Fruit fly (Drosophila melanogaster) whole organism, embryonic: ENCODE data around the gene Gli.
A peak's percentile ranks its signal among the peaks of the same experiment; 100 is the strongest.

Experiments
- Atf-2 ChIP-seq: fragments of 200-800 bp; sonication (Bioruptor generic); optimal IDR thresholded peaks from 2 replicates; lab custom pipeline; 2016; ENCODE audit warnings: missing biosample characterization, missing genetic modification characterization
- CG1024 ChIP-seq: fragments of 200-800 bp; sonication (Bioruptor generic); IDR thresholded peaks from 2 replicates; pipeline ENCODE4 v1.3.6; 2022; ENCODE audit warnings: missing biosample characterization, missing genetic modification characterization
- CG10565 ChIP-seq: fragments of 200-800 bp; sonication (Bioruptor generic); optimal IDR thresholded peaks from 3 replicates; lab custom pipeline; 2016; ENCODE audit warnings: missing biosample characterization, mild to moderate bottlenecking, missing genetic modification characterization
- CG12659 ChIP-seq: fragments of 200-800 bp; sonication (Bioruptor generic); optimal IDR thresholded peaks from 3 replicates; lab custom pipeline; 2017; ENCODE audit warnings: mild to moderate bottlenecking, missing biosample characterization, missing genetic modification reagents, missing genetic modification characterization
- CG13123 ChIP-seq: fragments of 200-800 bp; sonication (Bioruptor generic); optimal IDR thresholded peaks from 2 replicates; lab custom pipeline; 2016; ENCODE audit warnings: missing biosample characterization, missing genetic modification characterization
- CG13424 ChIP-seq: fragments of 200-800 bp; sonication (Bioruptor generic); optimal IDR thresholded peaks from 2 replicates; lab custom pipeline; 2019; ENCODE audit warnings: missing biosample characterization, mild to moderate bottlenecking, missing genetic modification characterization, moderate library complexity
- CG15696 ChIP-seq: fragments of 200-800 bp; sonication (Bioruptor generic); optimal IDR thresholded peaks from 2 replicates; lab custom pipeline; 2019; ENCODE audit warnings: missing biosample characterization, mild to moderate bottlenecking, missing genetic modification characterization, moderate library complexity
- CG18011 ChIP-seq: fragments of 200-800 bp; sonication (Bioruptor generic); optimal IDR thresholded peaks from 2 replicates; lab custom pipeline; 2017; ENCODE audit warnings: missing biosample characterization, missing genetic modification characterization, mild to moderate bottlenecking, moderate library complexity, missing genotype
- CG18476 ChIP-seq: fragments of 200-800 bp; sonication (Bioruptor generic); optimal IDR thresholded peaks from 2 replicates; lab custom pipeline; 2016; ENCODE audit warnings: missing biosample characterization, mild to moderate bottlenecking, missing genetic modification characterization
- CG30431 ChIP-seq: fragments of 200-800 bp; sonication (Bioruptor generic); optimal IDR thresholded peaks from 2 replicates; lab custom pipeline; 2017; ENCODE audit warnings: missing biosample characterization, missing genetic modification characterization
- CG32772 ChIP-seq: fragments of 200-800 bp; sonication (Bioruptor generic); IDR thresholded peaks from 2 replicates; pipeline ENCODE4 v1.3.6; 2022; ENCODE audit warnings: missing biosample characterization, missing genetic modification characterization
- CG5245 ChIP-seq: fragments of 200-800 bp; sonication (Bioruptor generic); optimal IDR thresholded peaks from 3 replicates; lab custom pipeline; 2016; ENCODE audit warnings: missing biosample characterization, missing genetic modification characterization
- CG6254 ChIP-seq: fragments of 200-800 bp; sonication (Bioruptor generic); optimal IDR thresholded peaks from 3 replicates; lab custom pipeline; 2017; ENCODE audit warnings: mild to moderate bottlenecking, missing biosample characterization, missing genetic modification reagents, missing genetic modification characterization
- CG6813 ChIP-seq: fragments of 200-800 bp; sonication (Bioruptor generic); optimal IDR thresholded peaks from 2 replicates; lab custom pipeline; 2017; ENCODE audit warnings: missing biosample characterization, missing genetic modification characterization, mild to moderate bottlenecking, moderate library complexity, missing genetic modification reagents
- CG7786 ChIP-seq: fragments of 200-800 bp; sonication (Bioruptor generic); optimal IDR thresholded peaks from 2 replicates; lab custom pipeline; 2016; ENCODE audit warnings: missing biosample characterization, missing genetic modification characterization
- CG8359 ChIP-seq: fragments of 200-800 bp; sonication (Bioruptor generic); optimal IDR thresholded peaks from 2 replicates; lab custom pipeline; 2017; ENCODE audit warnings: missing biosample characterization, mild to moderate bottlenecking, missing genetic modification characterization, borderline replicate concordance
- CG8765 ChIP-seq: fragments of 200-800 bp; sonication (Bioruptor generic); IDR thresholded peaks from 2 replicates; pipeline ENCODE4 v1.3.6; 2022; ENCODE audit warnings: missing biosample characterization, missing genetic modification characterization
- Camta ChIP-seq: fragments of 200-800 bp; sonication (Bioruptor generic); optimal IDR thresholded peaks from 2 replicates; lab custom pipeline; 2016; ENCODE audit warnings: missing biosample characterization, missing genetic modification characterization
- Fer1 ChIP-seq: fragments of 200-800 bp; sonication (Bioruptor generic); optimal IDR thresholded peaks from 2 replicates; lab custom pipeline; 2017; ENCODE audit warnings: missing biosample characterization, mild to moderate bottlenecking, missing genetic modification characterization
- Gsc ChIP-seq: fragments of 200-800 bp; sonication (Bioruptor generic); IDR thresholded peaks from 2 replicates; pipeline ENCODE4 v1.3.6; 2022; ENCODE audit warnings: missing biosample characterization, missing genetic modification characterization
- Hr78 ChIP-seq, 2 experiments: fragments of 200-800 bp in 1 of 2; fragments of >200 bp in 1 of 2; sonication (Bioruptor generic) in 1 of 2; optimal IDR thresholded peaks; 2 replicates each; lab custom pipeline; 2017 to 2019; ENCODE audit warnings: missing biosample characterization in 2 of 2, missing genetic modification characterization in 2 of 2, mild to moderate bottlenecking in 1 of 2, moderate library complexity in 1 of 2
- Hsf ChIP-seq: fragments of 200-800 bp; sonication (Bioruptor generic); optimal IDR thresholded peaks from 3 replicates; lab custom pipeline; 2016; ENCODE audit warnings: missing biosample characterization, missing genetic modification characterization
- Med ChIP-seq: fragments of 200-800 bp; sonication (Bioruptor generic); peaks from one replicate; lab custom pipeline; 2016; ENCODE audit warnings: missing biosample characterization, missing genetic modification characterization, mild to moderate bottlenecking, inconsistent platforms, moderate library complexity
- Opbp ChIP-seq: fragments of 200-800 bp; sonication (Bioruptor generic); IDR thresholded peaks from 3 replicates; pipeline ENCODE4 v1.3.6; 2022; ENCODE audit warnings: missing biosample characterization, missing genetic modification characterization; ENCODE audit not compliant: partially characterized antibody
- Rfx ChIP-seq: fragments of 200-800 bp; sonication (Bioruptor generic); IDR thresholded peaks from 2 replicates; pipeline ENCODE4 v1.3.6; 2022; ENCODE audit warnings: missing biosample characterization, missing genetic modification characterization
- Rx ChIP-seq: fragments of 200-800 bp; sonication (Bioruptor generic); IDR thresholded peaks from 2 replicates; pipeline ENCODE4 v1.3.6; 2022; ENCODE audit warnings: missing biosample characterization, missing genetic modification characterization
- ab ChIP-seq: fragments of 200-800 bp; sonication (Bioruptor generic); optimal IDR thresholded peaks from 2 replicates; lab custom pipeline; 2016; ENCODE audit warnings: missing biosample characterization, missing genetic modification characterization
- amos ChIP-seq: fragments of 200-800 bp; sonication (Bioruptor generic); IDR thresholded peaks from 2 replicates; pipeline ENCODE4 v1.3.6; 2022; ENCODE audit warnings: missing biosample characterization, missing genetic modification characterization; ENCODE audit not compliant: partially characterized antibody
- bowl ChIP-seq: fragments of 200-800 bp; sonication (Bioruptor generic); IDR thresholded peaks from 2 replicates; pipeline ENCODE4 v1.3.6; 2022; ENCODE audit warnings: missing biosample characterization, missing genetic modification characterization
- caup ChIP-seq: fragments of 200-800 bp; sonication (Bioruptor generic); optimal IDR thresholded peaks from 3 replicates; lab custom pipeline; 2017; ENCODE audit warnings: missing biosample characterization, mild to moderate bottlenecking, missing genetic modification characterization, moderate library complexity; ENCODE audit not compliant: severe bottlenecking
- danr ChIP-seq: fragments of 200-800 bp; sonication (Bioruptor generic); IDR thresholded peaks from 2 replicates; pipeline ENCODE4 v1.3.6; 2022; ENCODE audit warnings: missing biosample characterization, missing genetic modification characterization
- esg ChIP-seq: fragments of 200-800 bp; sonication (Bioruptor generic); conservative IDR thresholded peaks from 2 replicates; pipeline ENCODE4 v1.3.6; 2022; ENCODE audit warnings: missing biosample characterization, missing genetic modification characterization
- jing ChIP-seq: fragments of 200-800 bp; sonication (Bioruptor generic); optimal IDR thresholded peaks from 2 replicates; lab custom pipeline; 2018; ENCODE audit warnings: missing biosample characterization, mild to moderate bottlenecking, missing genetic modification characterization
- knrl ChIP-seq: fragments of 200-800 bp; sonication (Bioruptor generic); IDR thresholded peaks from 3 replicates; pipeline ENCODE4 v1.3.6; 2022; ENCODE audit warnings: missing biosample characterization, missing genetic modification characterization; ENCODE audit not compliant: partially characterized antibody
- lov ChIP-seq, 2 experiments: fragments of 200-800 bp in 1 of 2; fragments of >200 bp in 1 of 2; sonication (Bioruptor generic) in 1 of 2; IDR thresholded peaks in 1 of 2; optimal IDR thresholded peaks in 1 of 2; 2 replicates in 1 of 2; 3 replicates in 1 of 2; pipeline versions ENCODE4 v1.3.6 to Lab custom; 2017 to 2022; ENCODE audit warnings: missing biosample characterization in 1 of 2, missing genetic modification characterization in 1 of 2
- nau ChIP-seq: fragments of 200-800 bp; sonication (Bioruptor generic); optimal IDR thresholded peaks from 3 replicates; lab custom pipeline; 2017; ENCODE audit warnings: missing biosample characterization, mild to moderate bottlenecking, missing genetic modification characterization, missing genetic modification reagents
- otp ChIP-seq: fragments of 200-800 bp; sonication (Bioruptor generic); IDR thresholded peaks from 3 replicates; pipeline ENCODE4, ENCODE4 v1.3.6; 2022; ENCODE audit warnings: missing biosample characterization, missing genetic modification characterization
- pum ChIP-seq: fragments of 200-800 bp; sonication (Bioruptor generic); optimal IDR thresholded peaks from 2 replicates; lab custom pipeline; 2016; ENCODE audit warnings: missing biosample characterization, missing genetic modification characterization
- schlank ChIP-seq: fragments of 200-800 bp; sonication (Bioruptor generic); optimal IDR thresholded peaks from 2 replicates; lab custom pipeline; 2018; ENCODE audit warnings: missing biosample characterization, mild to moderate bottlenecking, missing genetic modification characterization
- sisA ChIP-seq: fragments of 200-800 bp; sonication (Bioruptor generic); IDR thresholded peaks from 2 replicates; pipeline ENCODE4 v1.3.6; 2022; ENCODE audit warnings: missing biosample characterization, missing genetic modification characterization
- sob ChIP-seq: fragments of 200-800 bp; sonication (Bioruptor generic); IDR thresholded peaks from 2 replicates; pipeline ENCODE4 v1.3.6; 2022; ENCODE audit warnings: missing biosample characterization, missing genetic modification characterization
- stc ChIP-seq: fragments of 200-800 bp; sonication (Bioruptor generic); IDR thresholded peaks from 2 replicates; pipeline ENCODE4 v1.3.6; 2022; ENCODE audit warnings: missing biosample characterization, missing genetic modification characterization
- tna ChIP-seq: fragments of 200-800 bp; sonication (Bioruptor generic); IDR thresholded peaks from 2 replicates; pipeline ENCODE4 v1.3.6; 2022; ENCODE audit warnings: missing biosample characterization, missing genetic modification characterization; ENCODE audit not compliant: partially characterized antibody
- unc-4 ChIP-seq: fragments of 200-800 bp; sonication (Bioruptor generic); IDR thresholded peaks from 2 replicates; pipeline ENCODE4 v1.3.6; 2022; ENCODE audit warnings: missing biosample characterization, missing genetic modification characterization; ENCODE audit not compliant: partially characterized antibody
- vfl ChIP-seq: fragments of 200-800 bp; sonication (Bioruptor generic); optimal IDR thresholded peaks from 2 replicates; lab custom pipeline; 2016; ENCODE audit warnings: missing biosample characterization, missing genetic modification characterization
- vnd ChIP-seq: fragments of 200-800 bp; sonication (Bioruptor generic); IDR thresholded peaks from 3 replicates; pipeline ENCODE4 v1.3.6; 2022; ENCODE audit warnings: missing biosample characterization, missing genetic modification characterization; ENCODE audit not compliant: partially characterized antibody
- zen ChIP-seq: fragments of 200-800 bp; sonication (Bioruptor generic); optimal IDR thresholded peaks from 3 replicates; lab custom pipeline; 2018; ENCODE audit warnings: missing biosample characterization, mild to moderate bottlenecking, missing genetic modification characterization, moderate library complexity

The Gli gene

DNA sequence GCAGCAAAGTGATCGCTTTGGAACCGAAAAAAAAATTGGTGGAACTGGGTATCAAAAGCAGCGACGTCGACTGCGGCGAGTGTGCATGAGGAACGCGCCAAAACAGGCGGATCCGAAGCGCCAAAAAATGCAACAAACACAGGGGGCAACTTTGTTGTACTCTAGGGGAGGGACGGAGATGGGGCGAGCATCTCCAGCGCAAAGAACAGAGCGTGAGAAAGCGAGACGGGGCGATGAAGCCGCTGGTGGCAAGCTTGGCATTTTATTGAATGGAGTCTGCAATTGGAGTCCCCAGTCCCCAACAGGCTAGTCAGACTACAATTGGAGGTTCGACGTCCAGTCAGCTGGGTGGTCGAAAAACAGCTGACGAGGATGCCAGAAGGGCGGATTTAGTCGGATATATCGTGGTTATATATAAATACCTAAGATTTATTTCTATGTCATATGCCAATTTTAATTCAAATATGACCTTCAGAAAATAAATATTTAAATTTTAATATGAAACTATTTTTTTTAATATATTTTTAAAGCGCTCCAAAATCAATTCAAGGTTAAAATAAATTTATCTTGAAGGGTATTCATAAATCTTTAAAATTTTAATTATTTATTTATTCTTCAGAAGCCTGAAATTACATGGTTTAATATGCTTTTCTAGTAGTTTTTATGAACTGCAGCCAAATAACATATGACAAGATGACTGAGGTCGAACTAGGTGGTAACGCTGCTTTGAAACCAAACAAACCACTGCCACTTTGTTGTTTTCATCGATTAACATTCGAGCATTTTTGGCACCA, 15.8 kb downstream of the Gli start (continued):
- peak; percentile 21 for TF ChIP-seq pum
- no peak for TF ChIP-seq vnd (GFP tag; lab: Robert Waterston, UW)
- peak; percentile 82 for TF ChIP-seq esg
- no peak for TF ChIP-seq bowl (GFP tag; lab: Robert Waterston, UW)
- peak; percentile 78 for TF ChIP-seq Rfx (GFP tag; lab: Robert Waterston, UW)
- TF ChIP-seq jing (GFP tag; lab: Kevin White, UChicago): peak; percentile 34
- TF ChIP-seq CG10565 (GFP tag; lab: Kevin White, UChicago): no peak
- TF ChIP-seq Camta: peak; percentile 42
- peak; percentile 85 for TF ChIP-seq Fer1 (GFP tag; lab: Kevin White, UChicago)
- peak; percentile 97 for TF ChIP-seq CG13424 (tag; lab: Kevin White, UChicago)
- TF ChIP-seq stc (GFP tag; lab: Robert Waterston, UW): peak; percentile 75
- TF ChIP-seq CG8359 (GFP tag; lab: Kevin White, UChicago): peak; percentile 68
- peak; percentile 87 for TF ChIP-seq CG6813 (GFP tag; lab: Kevin White, UChicago)
- TF ChIP-seq Rx (GFP tag; lab: Robert Waterston, UW): peak; percentile 54
- peak; percentile 77 for TF ChIP-seq CG13123 (GFP tag; lab: Kevin White, UChicago)
- 0 out of 2 replicates have a peak, but pooled peaks have one; percentile 45 for TF ChIP-seq CG1024 (GFP tag; lab: Robert Waterston, UW)
- 0 out of 3 replicates have a peak, but pooled peaks have one; percentile 32 for TF ChIP-seq otp (GFP tag; lab: Robert Waterston, UW)
- no peak for TF ChIP-seq knrl (GFP tag; lab: Robert Waterston, UW)
- TF ChIP-seq sisA (GFP tag; lab: Robert Waterston, UW): peak; percentile 72
- 0 out of 2 replicates have a peak, but pooled peaks have one; percentile 39 for TF ChIP-seq CG8765
- peak; percentile 61; the same call in 1 of the 2 replicates for TF ChIP-seq danr (GFP tag; lab: Robert Waterston, UW)
- TF ChIP-seq CG18011 (GFP tag; lab: Kevin White, UChicago): peak; percentile 65
- no peak for TF ChIP-seq nau
- TF ChIP-seq CG30431 (GFP tag; lab: Kevin White, UChicago): peak; percentile 84
- peak; percentile 59 for TF ChIP-seq Med (GFP tag; lab: Kevin White, UChicago)
- peak; percentile 89 for TF ChIP-seq zen
- peak; percentile 74 for TF ChIP-seq CG5245 (GFP tag; lab: Kevin White, UChicago)
- TF ChIP-seq ab (GFP tag; lab: Kevin White, UChicago): no peak
- TF ChIP-seq schlank: peak; percentile 1
- peak; percentile 41 for TF ChIP-seq Hsf (GFP tag; lab: Kevin White, UChicago)
- peak; percentile 5 for TF ChIP-seq Atf-2 (GFP tag; lab: Kevin White, UChicago)
- TF ChIP-seq CG15696 (tag; lab: Kevin White, UChicago): peak; percentile 97
- peak; percentile 27 for TF ChIP-seq vfl (GFP tag; lab: Kevin White, UChicago)
- no peak for TF ChIP-seq Gsc (GFP tag; lab: Robert Waterston, UW)
- TF ChIP-seq CG32772: peak; percentile 62
- TF ChIP-seq lov (optimal IDR thresholded peaks at IDR 0.05; lab: Kevin White, UChicago): no peak
- TF ChIP-seq lov (GFP tag; IDR thresholded peaks at IDR 0.05; lab: Robert Waterston, UW): 0 out of 3 replicates have a peak, but pooled peaks have one; percentile 41
- peak; percentile 96 for TF ChIP-seq CG12659
- TF ChIP-seq Opbp (GFP tag; lab: Robert Waterston, UW): no peak
- no peak for TF ChIP-seq unc-4 (GFP tag; lab: Robert Waterston, UW)
- TF ChIP-seq amos (GFP tag; lab: Robert Waterston, UW): no peak
- TF ChIP-seq tna (GFP tag; lab: Robert Waterston, UW): no peak
- peak in 1 of 2 experiments; percentile 71 for TF ChIP-seq Hr78 (GFP tag; optimal IDR thresholded peaks at IDR 0.05; lab: Kevin White, UChicago)
- TF ChIP-seq CG7786: no peak
- peak; percentile 70 for TF ChIP-seq sob (GFP tag; lab: Robert Waterston, UW)
- peak; percentile 76 for TF ChIP-seq CG6254
- peak; percentile 73 for TF ChIP-seq CG18476 (GFP tag; lab: Kevin White, UChicago)
- peak; percentile 87 for TF ChIP-seq caup (GFP tag; lab: Kevin White, UChicago)
